Worm (Caenorhabditis elegans) whole organism, late embryonic: ENCODE data around the gene ndua-8.

Experiments used
- C08G9.2 ChIP-seq: sonication (generic microtip); optimal IDR thresholded peaks from 2 replicates; lab custom pipeline; 2016; ENCODE audit warnings: mild to moderate bottlenecking, missing genetic modification characterization, moderate library complexity, missing compliant biosample characterization
- C38D4.7 ChIP-seq: fragments of 200-800 bp; sonication (Bioruptor generic); optimal IDR thresholded peaks from 2 replicates; lab custom pipeline; 2018; ENCODE audit warnings: mild to moderate bottlenecking, missing genetic modification characterization, moderate library complexity, missing compliant biosample characterization
- F13H6.1 ChIP-seq: sonication (generic microtip); optimal IDR thresholded peaks from 2 replicates; lab custom pipeline; 2016; ENCODE audit warnings: missing genetic modification characterization, missing compliant biosample characterization
- K02D7.2 ChIP-seq: sonication (generic microtip); optimal IDR thresholded peaks from 2 replicates; lab custom pipeline; 2017; ENCODE audit warnings: mild to moderate bottlenecking, missing genetic modification characterization, missing compliant biosample characterization
- T23F11.4 ChIP-seq: fragments of 200-800 bp; sonication (Bioruptor generic); optimal IDR thresholded peaks from 2 replicates; lab custom pipeline; 2018; ENCODE audit warnings: mild to moderate bottlenecking, missing genetic modification characterization, missing compliant biosample characterization
- Y22D7AL.16 ChIP-seq: sonication (generic microtip); optimal IDR thresholded peaks from 2 replicates; lab custom pipeline; 2016; ENCODE audit warnings: missing genetic modification characterization, missing compliant biosample characterization
- ahr-1 ChIP-seq: sonication (generic microtip); optimal IDR thresholded peaks from 2 replicates; lab custom pipeline; 2016; ENCODE audit warnings: missing genetic modification characterization, missing compliant biosample characterization
- ama-1 ChIP-seq: fragments of 150-350 bp; optimal IDR thresholded peaks from 2 replicates; lab custom pipeline; 2014
- ceh-18 ChIP-seq: sonication (generic microtip); optimal IDR thresholded peaks from 2 replicates; lab custom pipeline; 2016; ENCODE audit warnings: missing genetic modification characterization, missing compliant biosample characterization
- ceh-24 ChIP-seq: sonication (generic microtip); optimal IDR thresholded peaks from 2 replicates; lab custom pipeline; 2016; ENCODE audit warnings: mild to moderate bottlenecking, missing genetic modification characterization, missing compliant biosample characterization
- ceh-30 ChIP-seq: fragments of 150-350 bp; optimal IDR thresholded peaks from 2 replicates; lab custom pipeline; 2014; ENCODE audit warnings: missing biosample characterization, missing genetic modification characterization
- ceh-45 ChIP-seq: fragments of 200-800 bp; sonication (Bioruptor generic); IDR thresholded peaks from 2 replicates; pipeline ENCODE4 v1.3.6; 2022; ENCODE audit warnings: missing genetic modification reagents, missing genetic modification characterization, missing compliant biosample characterization
- ceh-48 ChIP-seq: sonication (generic microtip); optimal IDR thresholded peaks from 2 replicates; lab custom pipeline; 2016; ENCODE audit warnings: missing genetic modification characterization, inconsistent platforms, missing compliant biosample characterization
- ceh-6 ChIP-seq: fragments of 200-800 bp; sonication (Bioruptor generic); optimal IDR thresholded peaks from 2 replicates; lab custom pipeline; 2018; ENCODE audit warnings: mild to moderate bottlenecking, missing genetic modification characterization, missing compliant biosample characterization
- ceh-9 ChIP-seq: sonication (generic microtip); optimal IDR thresholded peaks from 2 replicates; lab custom pipeline; 2016; ENCODE audit warnings: mild to moderate bottlenecking, missing genetic modification characterization, inconsistent platforms, missing compliant biosample characterization
- dmd-4 ChIP-seq: sonication (generic microtip); optimal IDR thresholded peaks from 2 replicates; lab custom pipeline; 2016; ENCODE audit warnings: borderline replicate concordance, missing genetic modification characterization, missing compliant biosample characterization
- elt-4 ChIP-seq: sonication (generic microtip); optimal IDR thresholded peaks from 2 replicates; lab custom pipeline; 2016; ENCODE audit warnings: missing genetic modification characterization, missing compliant biosample characterization
- eyg-1 ChIP-seq: sonication (generic microtip); optimal IDR thresholded peaks from 2 replicates; lab custom pipeline; 2016; ENCODE audit warnings: missing genotype, missing genetic modification characterization, missing compliant biosample characterization
- fkh-6 ChIP-seq: sonication (generic microtip); optimal IDR thresholded peaks from 2 replicates; lab custom pipeline; 2016; ENCODE audit warnings: missing genetic modification characterization, missing compliant biosample characterization
- hlh-13 ChIP-seq: fragments of 200-800 bp; sonication (Bioruptor generic); optimal IDR thresholded peaks from 2 replicates; lab custom pipeline; 2018; ENCODE audit warnings: mild to moderate bottlenecking, missing genetic modification characterization, missing compliant biosample characterization
- hlh-15 ChIP-seq: sonication (generic microtip); optimal IDR thresholded peaks from 2 replicates; lab custom pipeline; 2016; ENCODE audit warnings: missing genetic modification characterization, missing compliant biosample characterization
- hlh-30 ChIP-seq: sonication (generic microtip); optimal IDR thresholded peaks from 2 replicates; lab custom pipeline; 2017; ENCODE audit warnings: antibody characterized with exemption, missing genetic modification characterization, missing compliant biosample characterization; ENCODE audit not compliant: insufficient read depth
- hlh-8 ChIP-seq: sonication (generic microtip); optimal IDR thresholded peaks from 2 replicates; lab custom pipeline; 2016; ENCODE audit warnings: missing genotype, missing genetic modification characterization, missing compliant biosample characterization
- lin-11 ChIP-seq: fragments of 200-800 bp; sonication (Bioruptor generic); optimal IDR thresholded peaks from 2 replicates; lab custom pipeline; 2018; ENCODE audit warnings: mild to moderate bottlenecking, missing genetic modification characterization, missing compliant biosample characterization
- mec-3 ChIP-seq: sonication (generic microtip); optimal IDR thresholded peaks from 2 replicates; lab custom pipeline; 2016; ENCODE audit warnings: borderline replicate concordance, missing genetic modification characterization, missing compliant biosample characterization
- nfya-1 ChIP-seq: sonication (generic microtip); optimal IDR thresholded peaks from 2 replicates; lab custom pipeline; 2017; ENCODE audit warnings: missing genetic modification characterization, mild to moderate bottlenecking, missing compliant biosample characterization, antibody characterized with exemption, moderate library complexity
- nhr-232 ChIP-seq: sonication (generic microtip); optimal IDR thresholded peaks from 2 replicates; lab custom pipeline; 2016; ENCODE audit warnings: missing genetic modification characterization, missing compliant biosample characterization
- npax-4 ChIP-seq: sonication (generic microtip); optimal IDR thresholded peaks from 2 replicates; lab custom pipeline; 2016; ENCODE audit warnings: missing genetic modification characterization, missing compliant biosample characterization
- odd-2 ChIP-seq: sonication (generic microtip); optimal IDR thresholded peaks from 2 replicates; lab custom pipeline; 2017; ENCODE audit warnings: antibody characterized with exemption, mild to moderate bottlenecking, missing genetic modification characterization, missing compliant biosample characterization
- pag-3 ChIP-seq: sonication (generic microtip); optimal IDR thresholded peaks from 2 replicates; lab custom pipeline; 2016; ENCODE audit warnings: missing compliant biosample characterization, missing genetic modification characterization, borderline replicate concordance
- pat-9 ChIP-seq: fragments of 200-800 bp; sonication (Bioruptor generic); optimal IDR thresholded peaks from 2 replicates; lab custom pipeline; 2018; ENCODE audit warnings: mild to moderate bottlenecking, missing genetic modification characterization, moderate library complexity, missing compliant biosample characterization
- pax-1 ChIP-seq: fragments of 150-350 bp; optimal IDR thresholded peaks from 2 replicates; lab custom pipeline; 2014; ENCODE audit warnings: missing biosample characterization, missing genetic modification characterization
- pqm-1 ChIP-seq: sonication (generic microtip); optimal IDR thresholded peaks from 2 replicates; lab custom pipeline; 2016; ENCODE audit warnings: missing genetic modification characterization, missing compliant biosample characterization
- ref-2 ChIP-seq: sonication (generic microtip); optimal IDR thresholded peaks from 2 replicates; lab custom pipeline; 2016; ENCODE audit warnings: missing genetic modification characterization, missing compliant biosample characterization
- syd-9 ChIP-seq: sonication (generic microtip); optimal IDR thresholded peaks from 2 replicates; lab custom pipeline; 2016; ENCODE audit warnings: mild to moderate bottlenecking, missing genetic modification characterization, moderate library complexity, missing compliant biosample characterization
- tbx-7 ChIP-seq: sonication (generic microtip); optimal IDR thresholded peaks from 2 replicates; lab custom pipeline; 2016; ENCODE audit warnings: missing genotype, missing genetic modification characterization, missing compliant biosample characterization
- unc-3 ChIP-seq, 2 experiments: fragments of 200-800 bp in 1 of 2; sonication (Bioruptor generic) in 1 of 2; sonication (generic microtip) in 1 of 2; conservative IDR thresholded peaks in 1 of 2; optimal IDR thresholded peaks in 1 of 2; 2 replicates each; pipeline versions ENCODE4 v1.3.6 to Lab custom; 2016 to 2022; ENCODE audit warnings: missing compliant biosample characterization in 2 of 2, missing genetic modification characterization in 2 of 2, missing genetic modification reagents in 1 of 2
- unc-42 ChIP-seq: sonication (generic microtip); optimal IDR thresholded peaks from 2 replicates; lab custom pipeline; 2016; ENCODE audit warnings: missing genotype, missing genetic modification characterization, missing compliant biosample characterization
- unc-55 ChIP-seq: sonication (generic microtip); optimal IDR thresholded peaks from 2 replicates; lab custom pipeline; 2017; ENCODE audit warnings: missing biosample characterization, missing genetic modification reagents, missing genetic modification characterization
- unc-86 ChIP-seq: sonication (generic microtip); optimal IDR thresholded peaks from 2 replicates; lab custom pipeline; 2016; ENCODE audit warnings: missing genetic modification characterization, missing compliant biosample characterization
- zip-5 ChIP-seq: sonication (generic microtip); optimal IDR thresholded peaks from 2 replicates; lab custom pipeline; 2016; ENCODE audit warnings: missing genetic modification characterization, missing compliant biosample characterization
- ztf-16 ChIP-seq: sonication (generic microtip); optimal IDR thresholded peaks from 2 replicates; lab custom pipeline; 2017; ENCODE audit warnings: missing genetic modification characterization, missing compliant biosample characterization

ndua-8 gene

DNA sequence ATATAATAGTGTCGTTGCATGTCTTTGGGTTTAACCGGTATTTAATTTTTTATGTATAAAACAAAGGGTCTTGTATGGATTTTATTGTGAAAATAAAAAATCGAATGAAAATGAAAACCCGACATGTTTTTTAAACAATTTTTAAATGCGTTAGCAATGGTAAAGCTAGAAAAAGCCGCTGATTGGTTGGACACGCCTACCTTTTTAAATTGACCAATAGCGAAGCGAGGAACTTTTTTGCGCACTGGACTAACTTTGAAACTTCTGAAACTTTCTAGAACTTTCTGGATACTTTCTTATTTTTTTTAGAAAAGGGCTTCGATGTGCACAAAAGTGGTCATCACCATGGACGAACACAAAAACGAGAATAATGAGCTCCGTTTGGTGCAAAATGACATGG, 17.4 kb downstream of the ndua-8 start:
- TF ChIP-seq ceh-24 (tag; lab: Kevin White, UChicago) (no peak), nfya-1 (tag; lab: Kevin White, UChicago) (peak; percentile 72)

DNA sequence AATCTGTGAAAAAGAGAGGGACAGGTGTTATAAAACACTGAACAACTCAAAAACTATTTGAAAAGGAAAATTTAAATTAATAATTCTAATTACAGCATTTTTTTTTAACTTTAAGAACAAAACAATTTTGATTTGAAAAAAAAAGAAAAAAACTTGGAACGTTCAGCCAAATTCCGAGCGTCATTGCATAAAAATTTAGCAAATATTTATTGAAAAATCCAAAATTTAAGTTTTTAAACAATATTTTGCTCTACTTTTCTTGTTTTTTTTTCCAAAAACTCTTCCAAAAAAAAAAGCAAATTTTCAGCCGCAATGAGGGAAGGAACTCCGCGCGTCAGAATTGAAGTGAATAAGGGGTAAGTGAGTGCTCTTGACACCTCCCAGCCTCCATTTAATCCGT, 20.8 kb downstream of the ndua-8 start, which contains the start of gene feh-1:
Gene feh-1 (plus strand): TSS at position 301 of the 400 bp plus-strand sequence.
- no peak for TF ChIP-seq pax-1 (tag; lab: Kevin White, UChicago)
- TF ChIP-seq pat-9 (tag; lab: Kevin White, UChicago): no peak
- TF ChIP-seq eyg-1 (tag; lab: Kevin White, UChicago): no peak
- TF ChIP-seq ztf-16: no peak
- no peak for TF ChIP-seq ceh-6 (GFP tag; lab: Kevin White, UChicago)
- TF ChIP-seq ama-1: no peak
- no peak for TF ChIP-seq nhr-232 (tag; lab: Kevin White, UChicago)
- TF ChIP-seq mec-3 (tag; lab: Kevin White, UChicago): no peak
- no peak for TF ChIP-seq K02D7.2 (tag; lab: Kevin White, UChicago)
- TF ChIP-seq ceh-30: no peak

DNA sequence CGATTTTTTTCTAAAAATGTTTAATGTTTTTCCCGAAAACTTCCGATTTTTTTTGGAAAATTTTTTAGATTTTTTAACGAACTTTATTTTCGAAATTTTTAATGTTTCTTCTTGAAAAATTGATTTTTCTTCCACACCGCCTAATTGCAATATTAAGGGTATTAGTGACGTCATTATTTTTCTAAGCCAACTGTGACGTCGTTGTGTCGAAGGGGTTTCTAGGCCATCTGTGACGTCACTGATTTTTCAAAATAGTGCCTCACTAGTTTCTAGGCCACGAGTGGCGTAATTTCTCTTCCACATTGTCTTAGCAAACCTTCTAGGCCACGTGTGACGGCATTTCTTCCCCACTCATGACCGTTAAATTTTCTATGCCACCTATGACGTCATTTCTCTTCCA, 23.1 kb downstream of the ndua-8 start:
- no peak for TF ChIP-seq pqm-1
- TF ChIP-seq ref-2: no peak
- no peak for TF ChIP-seq C08G9.2 (tag; lab: Kevin White, UChicago)
- no peak for TF ChIP-seq F13H6.1 (tag; lab: Kevin White, UChicago)
- TF ChIP-seq K02D7.2 (tag; lab: Kevin White, UChicago): no peak
- TF ChIP-seq mec-3 (tag; lab: Kevin White, UChicago): no peak
- TF ChIP-seq ceh-24 (tag; lab: Kevin White, UChicago): no peak
- no peak for TF ChIP-seq nfya-1 (tag; lab: Kevin White, UChicago)
- no peak for TF ChIP-seq hlh-15 (tag; lab: Kevin White, UChicago)
- no peak for TF ChIP-seq ceh-48 (tag; lab: Kevin White, UChicago)
- no peak for TF ChIP-seq dmd-4 (tag; lab: Kevin White, UChicago)
- no peak for TF ChIP-seq hlh-30
- no peak for TF ChIP-seq ceh-30
- no peak for TF ChIP-seq elt-4 (tag; lab: Kevin White, UChicago)

DNA sequence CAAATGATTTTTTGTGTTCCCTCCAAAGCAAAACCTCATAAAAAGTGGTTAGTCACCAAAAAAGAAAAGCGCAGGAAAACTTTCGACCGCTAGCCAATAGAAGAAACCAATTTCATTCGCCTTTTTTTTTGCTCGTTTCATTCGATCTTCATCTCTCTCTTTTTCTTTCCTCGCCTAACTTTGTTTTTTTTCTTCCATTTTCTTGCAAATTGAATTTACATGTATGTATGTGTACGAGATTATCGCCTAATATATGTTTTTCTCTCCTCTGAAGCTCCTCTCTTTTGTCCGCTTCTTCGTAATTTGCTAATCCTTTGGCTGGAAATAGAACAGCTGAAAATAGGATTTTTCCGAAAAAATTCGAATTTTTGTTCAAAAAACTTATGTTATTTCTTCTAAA, 23.5 kb downstream of the ndua-8 start:
- TF ChIP-seq Y22D7AL.16 (tag; lab: Kevin White, UChicago): no peak
- TF ChIP-seq ref-2: no peak
- TF ChIP-seq unc-42: peak; percentile 94

DNA sequence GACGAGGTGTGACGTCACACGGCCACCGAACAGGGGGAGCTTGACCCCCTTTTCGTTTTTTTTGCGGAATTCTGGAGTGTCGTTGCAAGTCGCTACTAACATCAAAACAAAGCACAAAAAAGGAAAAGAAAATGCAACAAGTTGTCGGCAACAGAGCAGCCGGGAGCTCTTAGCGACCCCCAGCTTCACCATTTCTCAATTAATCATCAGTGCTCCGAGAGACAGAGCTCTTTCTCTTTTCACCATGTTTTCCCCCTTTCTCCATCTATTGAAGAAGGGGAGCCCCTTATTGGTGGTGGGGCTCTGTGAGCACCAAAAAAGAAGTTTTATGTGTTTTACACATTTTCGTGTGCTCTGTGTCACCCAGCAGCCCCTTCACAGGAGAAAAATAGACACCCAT, 24.7 kb downstream of the ndua-8 start:
- no peak for TF ChIP-seq unc-86 (tag; lab: Kevin White, UChicago)
- no peak for TF ChIP-seq ceh-48 (tag; lab: Kevin White, UChicago)
- TF ChIP-seq T23F11.4 (GFP tag; lab: Kevin White, UChicago): no peak
- no peak for TF ChIP-seq unc-55
- TF ChIP-seq ceh-18 (tag; lab: Kevin White, UChicago): no peak
- TF ChIP-seq unc-42: no peak
- no peak for TF ChIP-seq nfya-1 (tag; lab: Kevin White, UChicago)
- TF ChIP-seq zip-5: no peak
- TF ChIP-seq lin-11 (tag; lab: Kevin White, UChicago): no peak
- TF ChIP-seq hlh-8 (tag; lab: Kevin White, UChicago): no peak
- no peak for TF ChIP-seq odd-2 (tag; lab: Kevin White, UChicago)
- TF ChIP-seq Y22D7AL.16 (tag; lab: Kevin White, UChicago): no peak
- no peak for TF ChIP-seq pqm-1
- TF ChIP-seq C38D4.7: no peak
- no peak for TF ChIP-seq ceh-6 (GFP tag; lab: Kevin White, UChicago)

DNA sequence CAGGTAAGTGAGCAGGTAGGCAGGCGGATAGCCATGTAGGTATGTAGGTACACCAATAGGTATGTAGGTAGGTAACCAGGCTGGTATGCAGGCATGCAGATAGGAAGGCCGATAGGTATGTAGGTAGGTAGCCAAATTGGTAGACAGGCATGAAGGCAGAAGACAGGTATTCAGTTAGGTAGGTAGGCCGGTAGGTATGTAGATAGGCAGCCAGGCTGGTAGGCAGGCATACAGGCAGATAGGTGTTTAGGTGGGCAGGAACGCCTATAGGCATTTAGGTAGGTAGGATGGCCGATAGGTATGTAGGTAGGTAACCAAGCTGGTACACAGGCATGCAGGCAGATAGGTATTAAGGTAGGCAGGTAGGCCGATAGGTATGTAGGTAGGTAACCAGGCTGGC, 31.9 kb downstream of the ndua-8 start:
- TF ChIP-seq tbx-7 (tag; lab: Kevin White, UChicago) (no peak), ceh-6 (GFP tag; lab: Kevin White, UChicago) (no peak), ceh-45 (GFP tag; lab: Robert Waterston, UW) (no peak), K02D7.2 (tag; lab: Kevin White, UChicago) (no peak), ahr-1 (tag; lab: Kevin White, UChicago) (no peak), unc-3 (GFP tag; conservative IDR thresholded peaks at IDR 0.05; lab: Robert Waterston, UW) (no peak), unc-3 (tag; optimal IDR thresholded peaks at IDR 0.05; lab: Kevin White, UChicago) (no peak), hlh-13 (GFP tag; lab: Kevin White, UChicago) (no peak), nfya-1 (tag; lab: Kevin White, UChicago) (no peak), dmd-4 (tag; lab: Kevin White, UChicago) (no peak), fkh-6 (tag; lab: Kevin White, UChicago) (no peak), elt-4 (tag; lab: Kevin White, UChicago) (peak; percentile 22), npax-4 (no peak), ceh-24 (tag; lab: Kevin White, UChicago) (no peak), syd-9 (tag; lab: Kevin White, UChicago) (no peak), pag-3 (tag; lab: Kevin White, UChicago) (no peak), ceh-9 (tag; lab: Kevin White, UChicago) (no peak)
